Worm (Caenorhabditis elegans) whole organism, L4/young adult: ENCODE data around the gene tag-250.

Experiments used
- W03F9.2 ChIP-seq: fragments of 150-350 bp; optimal IDR thresholded peaks from 2 replicates; lab custom pipeline; 2014; ENCODE audit warnings: missing biosample characterization, missing genetic modification characterization
- him-1 ChIP-seq: sonication (generic microtip); optimal IDR thresholded peaks from 2 replicates; lab custom pipeline; 2016; ENCODE audit warnings: missing genotype, missing genetic modification reagents, missing genetic modification characterization, missing compliant biosample characterization

- no peak for TF ChIP-seq him-1 (tag; lab: Kevin White, UChicago)
- no peak for TF ChIP-seq W03F9.2 (tag; lab: Kevin White, UChicago)
Measured at ce11 chrIII:7909263-7909662, 15.5 kb downstream of the tag-250 start, which contains the start of gene ZK688.1.
